Worm (Caenorhabditis elegans) whole organism, mixed stage, embryonic: Measurements from ENCODE around the gene str-264.

Source experiments
- elt-3 ChIP-seq: fragments of 150-350 bp; optimal IDR thresholded peaks from 2 replicates; lab custom pipeline; 2014; ENCODE audit warnings: missing biosample characterization, missing genetic modification characterization
- lin-13 ChIP-seq: fragments of 150-350 bp; optimal IDR thresholded peaks from 2 replicates; lab custom pipeline; 2014; ENCODE audit warnings: missing biosample characterization, missing genetic modification characterization
- nhr-12 ChIP-seq: fragments of 150-350 bp; optimal IDR thresholded peaks from 2 replicates; lab custom pipeline; 2014; ENCODE audit warnings: missing biosample characterization, missing genetic modification characterization
- nhr-237 ChIP-seq: fragments of 150-350 bp; optimal IDR thresholded peaks from 2 replicates; lab custom pipeline; 2014; ENCODE audit warnings: missing biosample characterization, missing genetic modification characterization
- pha-4 ChIP-seq: fragments of 150-350 bp; optimal IDR thresholded peaks from 2 replicates; lab custom pipeline; 2018; ENCODE audit warnings: missing biosample characterization, missing genetic modification reagents, missing genetic modification characterization
- snpc-4 ChIP-seq: fragments of 150-350 bp; optimal IDR thresholded peaks from 2 replicates; lab custom pipeline; 2014; ENCODE audit warnings: missing biosample characterization, missing genetic modification characterization
- sptf-1 ChIP-seq: sonication (generic microtip); optimal IDR thresholded peaks from 2 replicates; lab custom pipeline; 2017; ENCODE audit warnings: mild to moderate bottlenecking, missing genetic modification characterization, moderate library complexity, missing compliant biosample characterization
- unc-39 ChIP-seq: fragments of 150-350 bp; optimal IDR thresholded peaks from 2 replicates; lab custom pipeline; 2014; ENCODE audit warnings: missing biosample characterization, missing genetic modification characterization
- unc-62 ChIP-seq: fragments of 150-350 bp; optimal IDR thresholded peaks from 2 replicates; lab custom pipeline; 2014; ENCODE audit warnings: missing biosample characterization, missing genetic modification reagents, missing genetic modification characterization
- ztf-11 ChIP-seq: fragments of 150-350 bp; optimal IDR thresholded peaks from 2 replicates; lab custom pipeline; 2014; ENCODE audit warnings: missing biosample characterization, missing genetic modification characterization

DNA sequence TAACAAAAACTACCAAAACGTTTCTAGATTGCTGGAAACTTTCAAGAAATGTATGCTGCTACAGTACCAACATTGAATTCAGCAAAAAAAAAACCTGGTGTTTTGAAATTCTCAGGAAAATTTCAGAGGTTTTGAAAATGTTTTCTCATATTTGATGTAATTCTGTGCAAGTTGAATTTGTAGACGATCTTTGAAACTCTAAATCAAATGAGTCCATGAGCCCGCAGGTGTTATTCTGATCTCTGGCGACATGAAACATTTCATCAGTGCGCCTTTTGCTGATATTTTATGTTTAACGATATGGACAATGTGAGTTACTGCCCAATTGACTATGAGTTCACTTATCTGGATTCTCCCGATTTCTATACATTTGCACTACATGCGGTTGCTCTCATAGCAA is 1.3 kb upstream of the str-264 start, which contains the start of gene srh-218:
- TF ChIP-seq nhr-237 (tag; lab: Kevin White, UChicago) (no peak), lin-13 (tag; lab: Kevin White, UChicago) (no peak), unc-62 (no peak), nhr-12 (tag; lab: Kevin White, UChicago) (no peak), sptf-1 (tag; lab: Kevin White, UChicago) (no peak), pha-4 (tag; lab: Kevin White, UChicago) (no peak), unc-39 (tag; lab: Kevin White, UChicago) (no peak), snpc-4 (tag; lab: Kevin White, UChicago) (no peak), ztf-11 (tag; lab: Kevin White, UChicago) (no peak), elt-3 (tag; lab: Kevin White, UChicago) (no peak)
